Worm (Caenorhabditis elegans) whole organism, L1 larva: Measurements from ENCODE around the gene mfn-1.

Experiments used
- Y116A8C.19 ChIP-seq: sonication (generic microtip); optimal IDR thresholded peaks from 2 replicates; lab custom pipeline; 2016; ENCODE audit warnings: missing compliant biosample characterization, missing genetic modification characterization, borderline replicate concordance
- aly-2 ChIP-seq: fragments of 150-350 bp; optimal IDR thresholded peaks from 2 replicates; lab custom pipeline; 2014; ENCODE audit warnings: missing biosample characterization, missing genetic modification characterization
- fkh-10 ChIP-seq: sonication (generic microtip); optimal IDR thresholded peaks from 2 replicates; lab custom pipeline; 2017; ENCODE audit warnings: missing biosample characterization, missing genetic modification reagents, missing genetic modification characterization
- lsy-2 ChIP-seq, 2 experiments: fragments of 150-350 bp; optimal IDR thresholded peaks; 2 replicates each; lab custom pipeline; 2014; ENCODE audit warnings: missing biosample characterization in 2 of 2, missing genetic modification characterization in 2 of 2
- nhr-71 ChIP-seq: sonication (generic microtip); optimal IDR thresholded peaks from 2 replicates; lab custom pipeline; 2016; ENCODE audit warnings: mild to moderate bottlenecking, missing genetic modification characterization, moderate library complexity, missing compliant biosample characterization
- skn-1 ChIP-seq: fragments of 150-350 bp; optimal IDR thresholded peaks from 2 replicates; lab custom pipeline; 2014; ENCODE audit warnings: missing biosample characterization, missing genetic modification characterization
- tbx-2 ChIP-seq: sonication (generic microtip); optimal IDR thresholded peaks from 2 replicates; lab custom pipeline; 2016; ENCODE audit warnings: missing genetic modification characterization, missing compliant biosample characterization

- TF ChIP-seq fkh-10: no peak
- no peak for TF ChIP-seq aly-2
- TF ChIP-seq skn-1 (tag; lab: Kevin White, UChicago): no peak
- TF ChIP-seq lsy-2 (tag; optimal IDR thresholded peaks at IDR 0.05; lab: Kevin White, UChicago): no peak
- TF ChIP-seq tbx-2 (tag; lab: Kevin White, UChicago): no peak
- no peak for TF ChIP-seq Y116A8C.19
- TF ChIP-seq nhr-71: no peak
Observed at ce11 chrII:11495806-11496205, 24.0 kb upstream of the mfn-1 start.
